Fruit fly (Drosophila melanogaster) whole organism, embryonic: ENCODE measurements around the gene dpr20.
A peak's percentile ranks its signal among the peaks of the same experiment; 100 is the strongest.

Experiments used
- ATbp ChIP-seq: fragments of 200-800 bp; sonication (Bioruptor generic); optimal IDR thresholded peaks from 2 replicates; lab custom pipeline; 2017; ENCODE audit warnings: missing biosample characterization, mild to moderate bottlenecking, missing genetic modification characterization, missing genetic modification reagents
- CG10209 ChIP-seq: fragments of 200-800 bp; sonication (Bioruptor generic); optimal IDR thresholded peaks from 3 replicates; lab custom pipeline; 2017; ENCODE audit warnings: missing biosample characterization, mild to moderate bottlenecking, missing genetic modification characterization, missing genetic modification reagents
- CG10959 ChIP-seq: fragments of 200-800 bp; sonication (Bioruptor generic); IDR thresholded peaks from 2 replicates; pipeline ENCODE4 v1.3.6; 2022; ENCODE audit warnings: missing biosample characterization, missing genetic modification characterization
- CG11504 ChIP-seq: fragments of 200-800 bp; sonication (Bioruptor generic); optimal IDR thresholded peaks from 3 replicates; lab custom pipeline; 2019; ENCODE audit warnings: missing biosample characterization, mild to moderate bottlenecking, missing genetic modification characterization, moderate library complexity
- CG11695 ChIP-seq: fragments of 200-800 bp; sonication (Bioruptor generic); IDR thresholded peaks from 3 replicates; pipeline ENCODE4 v1.3.6; 2022; ENCODE audit warnings: missing biosample characterization, missing genetic modification characterization
- CG11696 ChIP-seq: fragments of 200-800 bp; sonication (Bioruptor generic); IDR thresholded peaks from 2 replicates; pipeline ENCODE4 v1.3.6; 2022; ENCODE audit warnings: missing biosample characterization, missing genetic modification characterization
- CG1603 ChIP-seq: fragments of 200-800 bp; sonication (Bioruptor generic); optimal IDR thresholded peaks from 2 replicates; lab custom pipeline; 2019; ENCODE audit warnings: missing biosample characterization, mild to moderate bottlenecking, missing genetic modification characterization, moderate library complexity
- CG18476 ChIP-seq: fragments of 200-800 bp; sonication (Bioruptor generic); optimal IDR thresholded peaks from 2 replicates; lab custom pipeline; 2016; ENCODE audit warnings: missing biosample characterization, mild to moderate bottlenecking, missing genetic modification characterization
- CG31365 ChIP-seq: fragments of 200-800 bp; sonication (Bioruptor generic); optimal IDR thresholded peaks from 2 replicates; lab custom pipeline; 2018; ENCODE audit warnings: missing biosample characterization, mild to moderate bottlenecking, missing genetic modification characterization
- CG31441 ChIP-seq: fragments of 200-800 bp; sonication (Bioruptor generic); IDR thresholded peaks from 2 replicates; pipeline ENCODE4 v1.3.6; 2022; ENCODE audit warnings: missing biosample characterization, missing genetic modification characterization
- CG34376 ChIP-seq: fragments of 200-800 bp; sonication (Bioruptor generic); optimal IDR thresholded peaks from 2 replicates; lab custom pipeline; 2018; ENCODE audit warnings: missing biosample characterization, mild to moderate bottlenecking, missing genetic modification characterization
- CG4282 ChIP-seq: fragments of 200-800 bp; sonication (Bioruptor generic); optimal IDR thresholded peaks from 2 replicates; lab custom pipeline; 2016; ENCODE audit warnings: missing biosample characterization, missing genetic modification characterization
- CG4404 ChIP-seq: fragments of 200-800 bp; sonication (Bioruptor generic); IDR thresholded peaks from 2 replicates; pipeline ENCODE4 v1.3.6; 2022; ENCODE audit warnings: missing biosample characterization, missing genetic modification characterization
- CG6813 ChIP-seq: fragments of 200-800 bp; sonication (Bioruptor generic); optimal IDR thresholded peaks from 2 replicates; lab custom pipeline; 2017; ENCODE audit warnings: missing biosample characterization, missing genetic modification characterization, mild to moderate bottlenecking, moderate library complexity, missing genetic modification reagents
- CG8281 ChIP-seq: fragments of 200-800 bp; sonication (Bioruptor generic); optimal IDR thresholded peaks from 2 replicates; lab custom pipeline; 2018; ENCODE audit warnings: missing biosample characterization, mild to moderate bottlenecking, missing genetic modification characterization, moderate library complexity
- CG8290 ChIP-seq, 3 experiments: fragments of 200-800 bp; sonication (Bioruptor generic); optimal IDR thresholded peaks; 2 replicates each; lab custom pipeline; 2016 to 2019; ENCODE audit warnings: missing biosample characterization in 3 of 3, missing genetic modification characterization in 3 of 3, mild to moderate bottlenecking in 2 of 3, moderate library complexity in 1 of 3
- CG9215 ChIP-seq: fragments of 200-800 bp; sonication (Bioruptor generic); IDR thresholded peaks from 2 replicates; pipeline ENCODE4 v1.3.6; 2022; ENCODE audit warnings: missing biosample characterization, missing genetic modification characterization
- CG9932 ChIP-seq: fragments of 200-800 bp; sonication (Bioruptor generic); IDR thresholded peaks from 2 replicates; pipeline ENCODE4 v1.3.6; 2022; ENCODE audit warnings: missing biosample characterization, missing genetic modification characterization
- CHES-1-like ChIP-seq: fragments of 200-800 bp; sonication (Bioruptor generic); optimal IDR thresholded peaks from 2 replicates; lab custom pipeline; 2016; ENCODE audit warnings: missing biosample characterization, missing genetic modification characterization
- GATAe ChIP-seq: fragments of 200-800 bp; sonication (Bioruptor generic); conservative IDR thresholded peaks from 2 replicates; pipeline ENCODE4 v1.3.6; 2022; ENCODE audit warnings: missing biosample characterization, missing genetic modification characterization
- HmgZ ChIP-seq: fragments of 200-800 bp; sonication (Bioruptor generic); optimal IDR thresholded peaks from 2 replicates; lab custom pipeline; 2018; ENCODE audit warnings: missing biosample characterization, mild to moderate bottlenecking, missing genetic modification characterization
- Hmx ChIP-seq: fragments of 200-800 bp; sonication (Bioruptor generic); optimal IDR thresholded peaks from 2 replicates; lab custom pipeline; 2016; ENCODE audit warnings: missing biosample characterization, missing genetic modification characterization
- Jarid2 ChIP-seq: fragments of 200-800 bp; sonication (Bioruptor generic); optimal IDR thresholded peaks from 3 replicates; lab custom pipeline; 2017; ENCODE audit warnings: mild to moderate bottlenecking, missing biosample characterization, missing genetic modification reagents, missing genetic modification characterization
- Lhr ChIP-seq: fragments of 200-800 bp; sonication (Bioruptor generic); optimal IDR thresholded peaks from 3 replicates; lab custom pipeline; 2017; ENCODE audit warnings: mild to moderate bottlenecking, missing biosample characterization, missing genetic modification reagents, missing genetic modification characterization
- Lim3 ChIP-seq: fragments of 200-800 bp; sonication (Bioruptor generic); IDR thresholded peaks from 2 replicates; pipeline ENCODE4 v1.3.6; 2022; ENCODE audit warnings: missing biosample characterization, missing genetic modification characterization
- MBD-R2 ChIP-seq: fragments of 200-800 bp; sonication (Bioruptor generic); IDR thresholded peaks from 2 replicates; pipeline ENCODE4 v1.3.6; 2022; ENCODE audit warnings: missing biosample characterization, missing genetic modification characterization
- Rx ChIP-seq: fragments of 200-800 bp; sonication (Bioruptor generic); IDR thresholded peaks from 2 replicates; pipeline ENCODE4 v1.3.6; 2022; ENCODE audit warnings: missing biosample characterization, missing genetic modification characterization
- ato ChIP-seq: fragments of 200-800 bp; sonication (Bioruptor generic); IDR thresholded peaks from 2 replicates; pipeline ENCODE4 v1.3.6; 2022; ENCODE audit warnings: missing biosample characterization, missing genetic modification characterization; ENCODE audit not compliant: partially characterized antibody
- bbx ChIP-seq: fragments of 200-800 bp; sonication (Bioruptor generic); IDR thresholded peaks from 2 replicates; pipeline ENCODE4 v1.3.6; 2022; ENCODE audit warnings: missing biosample characterization, missing genetic modification characterization; ENCODE audit not compliant: partially characterized antibody
- exex ChIP-seq: fragments of 200-800 bp; sonication (Bioruptor generic); optimal IDR thresholded peaks from 4 replicates; lab custom pipeline; 2018; ENCODE audit warnings: missing biosample characterization, mild to moderate bottlenecking, missing genetic modification characterization, moderate library complexity
- fu2 ChIP-seq: fragments of 200-800 bp; sonication (Bioruptor generic); optimal IDR thresholded peaks from 2 replicates; lab custom pipeline; 2016; ENCODE audit warnings: missing biosample characterization, missing genetic modification characterization
- grn ChIP-seq: fragments of 200-800 bp; sonication (Bioruptor generic); optimal IDR thresholded peaks from 3 replicates; lab custom pipeline; 2017; ENCODE audit warnings: missing biosample characterization, missing genetic modification characterization
- h ChIP-seq: fragments of >200 bp; optimal IDR thresholded peaks from 2 replicates; lab custom pipeline; 2017
- hb ChIP-seq: fragments of 200-800 bp; sonication (Bioruptor generic); IDR thresholded peaks from 3 replicates; pipeline ENCODE4 v1.3.6; 2022; ENCODE audit warnings: missing biosample characterization, missing genetic modification characterization; ENCODE audit not compliant: partially characterized antibody
- jing ChIP-seq: fragments of 200-800 bp; sonication (Bioruptor generic); optimal IDR thresholded peaks from 2 replicates; lab custom pipeline; 2018; ENCODE audit warnings: missing biosample characterization, mild to moderate bottlenecking, missing genetic modification characterization
- mirr ChIP-seq: fragments of 200-800 bp; sonication (Bioruptor generic); optimal IDR thresholded peaks from 3 replicates; lab custom pipeline; 2018; ENCODE audit warnings: missing biosample characterization, mild to moderate bottlenecking, missing genetic modification characterization
- odd ChIP-seq: fragments of 200-800 bp; sonication (Bioruptor generic); optimal IDR thresholded peaks from 2 replicates; lab custom pipeline; 2017; ENCODE audit warnings: missing biosample characterization, mild to moderate bottlenecking, missing genetic modification characterization
- phol ChIP-seq: fragments of 200-800 bp; sonication (Bioruptor generic); optimal IDR thresholded peaks from 3 replicates; lab custom pipeline; 2018; ENCODE audit warnings: missing biosample characterization, mild to moderate bottlenecking, missing genetic modification characterization, moderate library complexity
- pnt ChIP-seq: fragments of 200-800 bp; sonication (Bioruptor generic); optimal IDR thresholded peaks from 3 replicates; lab custom pipeline; 2016; ENCODE audit warnings: missing biosample characterization, missing genetic modification characterization
- sd ChIP-seq: fragments of 200-800 bp; sonication (Bioruptor generic); optimal IDR thresholded peaks from 3 replicates; lab custom pipeline; 2018; ENCODE audit warnings: missing biosample characterization, mild to moderate bottlenecking, missing genetic modification characterization, moderate library complexity
- sens ChIP-seq: fragments of 200-800 bp; sonication (Bioruptor generic); peaks from one replicate; lab custom pipeline; 2016; ENCODE audit warnings: missing biosample characterization, missing genetic modification characterization
- sima ChIP-seq: fragments of 200-800 bp; sonication (Bioruptor generic); optimal IDR thresholded peaks from 2 replicates; lab custom pipeline; 2016; ENCODE audit warnings: missing biosample characterization, missing genetic modification characterization
- sob ChIP-seq: fragments of 200-800 bp; sonication (Bioruptor generic); IDR thresholded peaks from 2 replicates; pipeline ENCODE4 v1.3.6; 2022; ENCODE audit warnings: missing biosample characterization, missing genetic modification characterization
- tap ChIP-seq: fragments of 200-800 bp; optimal IDR thresholded peaks from 3 replicates; lab custom pipeline; 2019; ENCODE audit warnings: missing biosample characterization, mild to moderate bottlenecking, missing genetic modification characterization, moderate library complexity
- tna ChIP-seq: fragments of 200-800 bp; sonication (Bioruptor generic); IDR thresholded peaks from 2 replicates; pipeline ENCODE4 v1.3.6; 2022; ENCODE audit warnings: missing biosample characterization, missing genetic modification characterization; ENCODE audit not compliant: partially characterized antibody
- ttk ChIP-seq: fragments of 200-800 bp; sonication (Bioruptor generic); IDR thresholded peaks from 2 replicates; pipeline ENCODE4 v2.1.2; 2022; ENCODE audit warnings: missing biosample characterization, missing genetic modification characterization
- tup ChIP-seq: fragments of 200-800 bp; sonication (Bioruptor generic); optimal IDR thresholded peaks from 2 replicates; lab custom pipeline; 2016; ENCODE audit warnings: missing biosample characterization, mild to moderate bottlenecking, missing genetic modification characterization, moderate library complexity
- unpg ChIP-seq: fragments of 200-800 bp; sonication (Bioruptor generic); optimal IDR thresholded peaks from 3 replicates; lab custom pipeline; 2018; ENCODE audit warnings: missing biosample characterization, mild to moderate bottlenecking, missing genetic modification characterization, moderate library complexity
- zf30C ChIP-seq: fragments of 200-800 bp; sonication (Bioruptor generic); optimal IDR thresholded peaks from 3 replicates; lab custom pipeline; 2018; ENCODE audit warnings: missing biosample characterization, mild to moderate bottlenecking, missing genetic modification characterization
- zfh1 ChIP-seq: fragments of 200-800 bp; sonication (Bioruptor generic); IDR thresholded peaks from 3 replicates; pipeline ENCODE4 v1.3.6; 2022; ENCODE audit warnings: missing biosample characterization, missing genetic modification characterization
- zfh2 ChIP-seq: fragments of 200-800 bp; sonication (Bioruptor generic); optimal IDR thresholded peaks from 2 replicates; lab custom pipeline; 2016; ENCODE audit warnings: missing biosample characterization, missing genetic modification characterization

dpr20 gene

dm6 chr3L:852267-852666, 4.8 kb downstream of the dpr20 start (continued):
- TF ChIP-seq CG11695 (GFP tag; lab: Robert Waterston, UW) (no peak), CG1603 (tag; lab: Kevin White, UChicago) (no peak), CG18476 (GFP tag; lab: Kevin White, UChicago) (no peak), CHES-1-like (GFP tag; lab: Kevin White, UChicago) (no peak), hb (GFP tag; lab: Robert Waterston, UW) (no peak), CG10959 (GFP tag; lab: Robert Waterston, UW) (no peak), sd (tag; lab: Kevin White, UChicago) (peak; percentile 47), CG11504 (tag; lab: Kevin White, UChicago) (no peak), GATAe (GFP tag; lab: Robert Waterston, UW) (0 out of 2 replicates have a peak, but pooled peaks have one; percentile 16), mirr (peak; percentile 82), Hmx (GFP tag; lab: Kevin White, UChicago) (no peak), unpg (no peak), CG9932 (GFP tag; lab: Robert Waterston, UW) (no peak), Rx (GFP tag; lab: Robert Waterston, UW) (no peak), CG31441 (no peak), h (no peak), HmgZ (tag; lab: Kevin White, UChicago) (no peak), ttk (GFP tag; lab: Robert Waterston, UW) (no peak), sima (no peak), odd (GFP tag; lab: Kevin White, UChicago) (no peak), ato (GFP tag; lab: Robert Waterston, UW) (no peak), tna (GFP tag; lab: Robert Waterston, UW) (no peak), zfh2 (GFP tag; lab: Kevin White, UChicago) (no peak), CG4282 (GFP tag; lab: Kevin White, UChicago) (no peak), ATbp (no peak), CG8281 (tag; lab: Kevin White, UChicago) (peak; percentile 26), CG11696 (GFP tag; lab: Robert Waterston, UW) (peak; percentile 66), CG9215 (GFP tag; lab: Robert Waterston, UW) (no peak), exex (tag; lab: Kevin White, UChicago) (peak; percentile 88), zfh1 (GFP tag; lab: Robert Waterston, UW) (no peak), sens (GFP tag; lab: Kevin White, UChicago) (no peak), CG6813 (GFP tag; lab: Kevin White, UChicago) (peak; percentile 27), Jarid2 (GFP tag; lab: Kevin White, UChicago) (no peak), CG10209 (no peak), jing (no peak), phol (tag; lab: Kevin White, UChicago) (no peak), Lim3 (GFP tag; lab: Robert Waterston, UW) (no peak), fu2 (GFP tag; lab: Kevin White, UChicago) (no peak), bbx (no peak), sob (no peak), CG8290 (GFP tag; optimal IDR thresholded peaks at IDR 0.05; lab: Kevin White, UChicago) (no peak), CG8290 (tag; optimal IDR thresholded peaks at IDR 0.05; lab: Kevin White, UChicago) (peak in 1 of 2 experiments; percentile 15), Lhr (no peak), grn (GFP tag; lab: Kevin White, UChicago) (no peak), zf30C (GFP tag; lab: Kevin White, UChicago) (no peak), pnt (GFP tag; lab: Kevin White, UChicago) (no peak), CG34376 (GFP tag; lab: Kevin White, UChicago) (peak; percentile 20), CG31365 (tag; lab: Kevin White, UChicago) (no peak), tup (GFP tag; lab: Kevin White, UChicago) (no peak), tap (no peak), CG4404 (GFP tag; lab: Robert Waterston, UW) (no peak), MBD-R2 (GFP tag; lab: Robert Waterston, UW) (no peak)
